Fruit fly (Drosophila melanogaster) whole organism, pupa: ENCODE results near the gene CG5968.

ENCODE experiments used
- CG10348 ChIP-seq: fragments of 200-800 bp; sonication (Bioruptor generic); IDR thresholded peaks from 2 replicates; pipeline ENCODE4 v1.3.6; 2022; ENCODE audit warnings: missing biosample characterization, missing genetic modification characterization
- CG12605 ChIP-seq: fragments of 200-800 bp; sonication (Bioruptor generic); IDR thresholded peaks from 2 replicates; pipeline ENCODE4 v1.3.6; 2022; ENCODE audit warnings: missing biosample characterization, missing genetic modification characterization
- CG14655 ChIP-seq: fragments of 200-800 bp; sonication (Bioruptor generic); optimal IDR thresholded peaks from 3 replicates; lab custom pipeline; 2017; ENCODE audit warnings: mild to moderate bottlenecking, missing biosample characterization, missing genetic modification reagents, missing genetic modification characterization
- CG15710 ChIP-seq: fragments of 200-800 bp; sonication (Bioruptor generic); optimal IDR thresholded peaks from 2 replicates; lab custom pipeline; 2018; ENCODE audit warnings: missing biosample characterization, mild to moderate bottlenecking, missing genetic modification characterization, moderate library complexity
- CG17806 ChIP-seq: fragments of 200-800 bp; sonication (Bioruptor generic); optimal IDR thresholded peaks from 2 replicates; lab custom pipeline; 2018; ENCODE audit warnings: missing biosample characterization, mild to moderate bottlenecking, missing genetic modification characterization, moderate library complexity
- CG32121 ChIP-seq: fragments of 200-800 bp; sonication (Bioruptor generic); IDR thresholded peaks from 2 replicates; pipeline ENCODE4 v1.3.6; 2022; ENCODE audit warnings: missing biosample characterization, missing genetic modification characterization
- CG8159 ChIP-seq: fragments of 200-800 bp; sonication (Bioruptor generic); optimal IDR thresholded peaks from 3 replicates; lab custom pipeline; 2018; ENCODE audit warnings: missing biosample characterization, mild to moderate bottlenecking, missing genetic modification characterization, moderate library complexity
- CG8301 ChIP-seq: fragments of 200-800 bp; sonication (Bioruptor generic); optimal IDR thresholded peaks from 2 replicates; lab custom pipeline; 2018; ENCODE audit warnings: missing biosample characterization, mild to moderate bottlenecking, missing genetic modification characterization
- EcR ChIP-seq: fragments of 200-800 bp; sonication (Bioruptor generic); optimal IDR thresholded peaks from 3 replicates; lab custom pipeline; 2019; ENCODE audit warnings: missing biosample characterization, missing genetic modification characterization, mild to moderate bottlenecking, moderate library complexity, missing genetic modification reagents
- Pif1A ChIP-seq: fragments of 200-800 bp; sonication (Bioruptor generic); optimal IDR thresholded peaks from 3 replicates; lab custom pipeline; 2016; ENCODE audit warnings: missing biosample characterization, missing genetic modification characterization
- Snoo ChIP-seq: fragments of 200-800 bp; sonication (Bioruptor generic); optimal IDR thresholded peaks from 3 replicates; lab custom pipeline; 2017; ENCODE audit warnings: missing biosample characterization, mild to moderate bottlenecking, missing genetic modification characterization, inconsistent platforms
- fd96Ca ChIP-seq: fragments of 200-800 bp; sonication (Bioruptor generic); IDR thresholded peaks from 3 replicates; pipeline ENCODE4 v1.3.6; 2022; ENCODE audit warnings: missing biosample characterization, missing genetic modification characterization
- gl ChIP-seq: fragments of 200-800 bp; sonication (Bioruptor generic); optimal IDR thresholded peaks from 2 replicates; lab custom pipeline; 2018; ENCODE audit warnings: missing biosample characterization, mild to moderate bottlenecking, missing genetic modification characterization
- rn ChIP-seq: fragments of 200-800 bp; sonication (Bioruptor generic); IDR thresholded peaks from 2 replicates; pipeline ENCODE4 v1.3.6; 2022; ENCODE audit warnings: missing biosample characterization, missing genetic modification characterization

dm6 chr2L:16511277-16511678, 38.5 kb downstream of the CG5968 start:
- TF ChIP-seq CG17806 (peak; percentile 16), CG14655 (GFP tag; lab: Kevin White, UChicago) (peak; percentile 40), rn (GFP tag; lab: Robert Waterston, UW) (no peak), EcR (peak; percentile 55), CG32121 (GFP tag; lab: Robert Waterston, UW) (no peak), gl (tag; lab: Kevin White, UChicago) (peak; percentile 65), Pif1A (GFP tag; lab: Kevin White, UChicago) (no peak), CG12605 (GFP tag; lab: Robert Waterston, UW) (peak; percentile 53; the same call in 1 of the 2 replicates), CG10348 (GFP tag; lab: Robert Waterston, UW) (no peak), CG15710 (tag; lab: Kevin White, UChicago) (no peak), Snoo (no peak), fd96Ca (no peak), CG8159 (no peak), CG8301 (tag; lab: Kevin White, UChicago) (peak; percentile 41)
